Worm (Caenorhabditis elegans) whole organism, mixed stage, embryonic: Measurements from ENCODE around the gene gpn-1.

Experiments used
- M03D4.4 ChIP-seq: sonication (generic microtip); optimal IDR thresholded peaks from 2 replicates; lab custom pipeline; 2017; ENCODE audit warnings: mild to moderate bottlenecking, missing genetic modification characterization, missing compliant biosample characterization
- cnd-1 ChIP-seq: fragments of 200-800 bp; sonication (Bioruptor generic); optimal IDR thresholded peaks from 2 replicates; lab custom pipeline; 2018; ENCODE audit warnings: mild to moderate bottlenecking, missing genetic modification characterization, missing compliant biosample characterization
- lin-13 ChIP-seq: fragments of 150-350 bp; optimal IDR thresholded peaks from 2 replicates; lab custom pipeline; 2014; ENCODE audit warnings: missing biosample characterization, missing genetic modification characterization
- mab-5 ChIP-seq: fragments of 150-350 bp; optimal IDR thresholded peaks from 2 replicates; lab custom pipeline; 2014; ENCODE audit warnings: missing biosample characterization, missing genetic modification characterization
- nhr-237 ChIP-seq: fragments of 150-350 bp; optimal IDR thresholded peaks from 2 replicates; lab custom pipeline; 2014; ENCODE audit warnings: missing biosample characterization, missing genetic modification characterization
- pha-4 ChIP-seq: fragments of 150-350 bp; optimal IDR thresholded peaks from 2 replicates; lab custom pipeline; 2018; ENCODE audit warnings: missing biosample characterization, missing genetic modification reagents, missing genetic modification characterization
- unc-62 ChIP-seq: fragments of 150-350 bp; optimal IDR thresholded peaks from 2 replicates; lab custom pipeline; 2014; ENCODE audit warnings: missing biosample characterization, missing genetic modification reagents, missing genetic modification characterization

ce11 chrX:15724994-15725393 lies 43.5 kb downstream of the gpn-1 start:
- TF ChIP-seq unc-62 (GFP tag; lab: Kevin White, UChicago) (no peak), mab-5 (no peak), cnd-1 (tag; lab: Kevin White, UChicago) (no peak), pha-4 (tag; lab: Kevin White, UChicago) (no peak), nhr-237 (tag; lab: Kevin White, UChicago) (no peak), M03D4.4 (tag; lab: Kevin White, UChicago) (no peak), lin-13 (tag; lab: Kevin White, UChicago) (peak; percentile 55)
